Fruit fly (Drosophila melanogaster): ENCODE data around the gene CG5078.

The CG5078 gene

dm6 chr3L:20494262-20494601 is 11.6 kb upstream of the CG5078 start (continued):
- TF ChIP-seq bbx (GFP tag; IDR thresholded peaks at IDR 0.05; ENCODE audit: partially characterized antibody) (no peak), Mes4 (GFP tag; optimal IDR thresholded peaks at IDR 0.05) (no peak), CG3838 (GFP tag; optimal IDR thresholded peaks at IDR 0.05) (no peak), Pdp1 (GFP tag; optimal IDR thresholded peaks at IDR 0.05) (peak in 1 of 2 experiments; percentile 2), CG10462 (GFP tag; optimal IDR thresholded peaks at IDR 0.05) (no peak), salm (tag; optimal IDR thresholded peaks at IDR 0.05) (no peak), Adf1 (GFP tag; IDR thresholded peaks at IDR 0.05) (no peak), CG3847 (GFP tag; IDR thresholded peaks at IDR 0.05) (no peak), Nf-YA (GFP tag; IDR thresholded peaks at IDR 0.05) (no peak), HHEX (GFP tag; optimal IDR thresholded peaks at IDR 0.05) (no peak), CoRest (tag; optimal IDR thresholded peaks at IDR 0.05) (peak; percentile 62), ttk (GFP tag; IDR thresholded peaks at IDR 0.05) (no peak), Gug (GFP tag; IDR thresholded peaks at IDR 0.05) (no peak), wor (GFP tag; IDR thresholded peaks at IDR 0.05) (no peak), CG12236 (GFP tag; optimal IDR thresholded peaks at IDR 0.05) (no peak), CG13287 (GFP tag; IDR thresholded peaks at IDR 0.05; ENCODE audit: partially characterized antibody) (no peak), dm (GFP tag; optimal IDR thresholded peaks at IDR 0.05) (no peak), pho (GFP tag; optimal IDR thresholded peaks at IDR 0.05) (no peak), trem (tag; optimal IDR thresholded peaks at IDR 0.05) (peak; percentile 6), dmrt99B (tag; optimal IDR thresholded peaks at IDR 0.05) (peak; percentile 54), phol (tag; optimal IDR thresholded peaks at IDR 0.05) (peak; percentile 21), esg (GFP tag; conservative IDR thresholded peaks at IDR 0.05) (peak; percentile 23; the same call in 1 of the 2 replicates), CkIIα-i1 (GFP tag; IDR thresholded peaks at IDR 0.05) (no peak), CG1647 (GFP tag; optimal IDR thresholded peaks at IDR 0.05) (no peak), Fer1 (GFP tag; optimal IDR thresholded peaks at IDR 0.05) (no peak), CG10979 (tag; optimal IDR thresholded peaks at IDR 0.05) (no peak), CG34422 (GFP tag; IDR thresholded peaks at IDR 0.05) (no peak), Hmr (GFP tag; optimal IDR thresholded peaks at IDR 0.05) (no peak), mld (GFP tag; IDR thresholded peaks at IDR 0.05; ENCODE audit: partially characterized antibody) (no peak), PHDP (tag; optimal IDR thresholded peaks at IDR 0.05) (peak; percentile 48), zfh1 (GFP tag; IDR thresholded peaks at IDR 0.05) (no peak), CG4707 (GFP tag; optimal IDR thresholded peaks at IDR 0.05) (no peak), sob (GFP tag; IDR thresholded peaks at IDR 0.05) (no peak), crc (GFP tag; optimal IDR thresholded peaks at IDR 0.05) (peak; percentile 11), ind (GFP tag; optimal IDR thresholded peaks at IDR 0.05) (no peak), insv (GFP tag; optimal IDR thresholded peaks at IDR 0.05) (no peak), CG6689 (GFP tag; IDR thresholded peaks at IDR 0.05) (0 out of 2 replicates have a peak, but pooled peaks have one; percentile 24), CG4820 (GFP tag; optimal IDR thresholded peaks at IDR 0.05) (no peak), NC2α (GFP tag; optimal IDR thresholded peaks at IDR 0.05) (no peak), CG14710 (tag; optimal IDR thresholded peaks at IDR 0.05) (no peak), cato (GFP tag; optimal IDR thresholded peaks at IDR 0.05; ENCODE audit: borderline replicate concordance) (no peak), lmd (GFP tag; IDR thresholded peaks at IDR 0.05) (peak; percentile 14; the same call in 1 of the 2 replicates), pum (GFP tag; optimal IDR thresholded peaks at IDR 0.05) (no peak), CG18599 (GFP tag; optimal IDR thresholded peaks at IDR 0.05) (no peak), CG15269 (tag; optimal IDR thresholded peaks at IDR 0.05) (peak; percentile 43), CG7357 (GFP tag; IDR thresholded peaks at IDR 0.05) (no peak), CG12769 (tag; optimal IDR thresholded peaks at IDR 0.05) (no peak), Ets65A (GFP tag) (no peak), croc (GFP tag; conservative IDR thresholded peaks at IDR 0.05) (no peak), Neu2 (GFP tag; optimal IDR thresholded peaks at IDR 0.05; ENCODE audit: borderline replicate concordance) (no peak), bigmax (GFP tag; optimal IDR thresholded peaks at IDR 0.05) (no peak), CG31441 (GFP tag; IDR thresholded peaks at IDR 0.05) (no peak)
